Worm (Caenorhabditis elegans): ENCODE data around the gene chil-9.

chil-9 gene

DNA sequence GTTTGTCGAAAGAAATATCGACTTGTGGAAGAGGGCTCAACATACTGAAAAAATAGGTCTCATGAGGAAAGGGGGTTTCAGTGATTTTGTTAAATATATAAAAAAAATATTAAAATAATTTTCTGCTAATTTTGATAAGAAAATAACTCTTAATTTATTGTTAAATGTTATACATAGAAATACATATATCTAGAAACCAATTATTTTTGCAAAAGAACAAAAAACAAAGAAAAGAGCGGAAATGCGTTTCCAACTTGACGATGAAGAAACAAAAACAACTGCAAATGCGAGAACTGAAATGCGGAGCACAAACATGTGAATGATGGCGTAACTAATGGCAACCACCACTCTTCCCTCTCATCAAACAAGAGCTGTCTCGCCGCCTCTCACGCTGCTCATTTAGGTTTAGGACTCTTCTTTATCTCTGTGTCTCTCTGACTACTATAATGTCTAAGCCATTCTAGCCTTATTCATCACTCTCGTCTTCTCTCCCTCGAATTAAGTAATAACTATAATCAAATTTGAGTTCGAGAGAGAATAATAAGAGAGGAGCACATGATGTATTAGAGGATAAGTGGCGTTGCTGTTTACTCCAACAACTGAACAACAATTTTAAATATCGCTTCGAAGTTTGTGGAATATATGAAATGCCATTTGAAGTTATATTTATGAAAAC lies 6.7 kb downstream of the chil-9 start, which contains the start of gene arrd-4:
TSS of gene arrd-4 (minus strand) at position 51 of the 676 bp plus-strand sequence.
- TF ChIP-seq B0310.2 (tag; optimal IDR thresholded peaks at IDR 0.05): no peak
- no peak for TF ChIP-seq flt-1 (GFP tag; IDR thresholded peaks at IDR 0.05)
- TF ChIP-seq tbx-37 (GFP tag; conservative IDR thresholded peaks at IDR 0.05): no peak
- no peak for TF ChIP-seq F13C5.2 (tag; optimal IDR thresholded peaks at IDR 0.05)
- no peak for TF ChIP-seq ets-7 (tag; optimal IDR thresholded peaks at IDR 0.05)
- no peak for TF ChIP-seq ceh-36 (tag; optimal IDR thresholded peaks at IDR 0.05)
- TF ChIP-seq pes-1 (GFP tag; IDR thresholded peaks at IDR 0.05): no peak
- no peak for TF ChIP-seq scrt-1 (GFP tag; IDR thresholded peaks at IDR 0.05)

DNA sequence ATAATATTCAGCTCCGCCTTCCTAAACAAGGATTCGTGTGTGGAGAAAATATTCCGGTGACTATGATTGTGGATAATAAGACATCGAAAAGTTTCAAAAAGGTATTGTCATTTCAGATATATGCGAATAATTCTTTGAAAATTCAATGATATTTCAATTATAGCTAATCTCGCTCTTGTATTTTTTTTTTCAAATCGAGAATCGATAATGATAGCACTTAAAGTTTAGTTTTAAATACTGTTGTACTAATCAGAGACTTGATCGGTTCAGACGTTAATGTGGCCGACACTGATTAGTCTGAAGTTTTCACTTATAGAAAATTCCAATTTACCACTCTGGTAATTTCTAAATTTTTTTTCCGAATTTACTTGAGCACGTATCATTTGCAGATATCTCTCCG lies 9.2 kb downstream of the chil-9 start:
- no peak for TF ChIP-seq ama-1 (optimal IDR thresholded peaks at IDR 0.05)
- TF ChIP-seq sea-1 (GFP tag; conservative IDR thresholded peaks at IDR 0.05): no peak
- TF ChIP-seq B0310.2 (tag; optimal IDR thresholded peaks at IDR 0.05): no peak
- no peak for TF ChIP-seq tra-4 (tag; optimal IDR thresholded peaks at IDR 0.05)
- no peak for TF ChIP-seq flt-1 (GFP tag; IDR thresholded peaks at IDR 0.05)
- TF ChIP-seq hnd-1 (tag; optimal IDR thresholded peaks at IDR 0.05): no peak
- TF ChIP-seq hmg-4 (GFP tag; optimal IDR thresholded peaks at IDR 0.05): no peak

DNA sequence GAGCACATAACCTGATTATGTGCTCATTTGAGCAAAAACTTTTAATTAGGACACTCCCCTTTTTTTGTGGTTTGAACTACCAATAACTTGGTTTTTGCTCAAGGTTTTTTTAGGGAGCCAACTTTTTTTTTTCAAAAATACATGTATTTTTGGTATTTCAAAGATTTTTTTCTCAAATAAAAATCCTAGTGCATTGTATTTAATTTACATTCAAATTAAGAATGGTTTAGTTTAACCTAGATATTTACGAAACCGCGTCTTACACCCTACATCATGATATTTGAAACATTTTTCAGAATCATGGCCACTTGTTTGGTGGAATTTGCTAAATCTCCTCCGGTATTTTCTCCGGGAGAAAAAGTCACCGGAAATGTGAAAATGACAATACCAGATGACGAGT lies 10.2 kb downstream of the chil-9 start, which contains the start of gene arrd-5:
TSS of gene arrd-5 (plus strand) at position 301 of the 400 bp plus-strand sequence.
- TF ChIP-seq flt-1 (GFP tag; IDR thresholded peaks at IDR 0.05) (no peak), F13C5.2 (tag; optimal IDR thresholded peaks at IDR 0.05) (no peak), tra-4 (tag; optimal IDR thresholded peaks at IDR 0.05) (no peak), aly-1 (tag; optimal IDR thresholded peaks at IDR 0.05) (no peak), B0310.2 (tag; optimal IDR thresholded peaks at IDR 0.05) (no peak), ceh-13 (GFP tag; optimal IDR thresholded peaks at IDR 0.05) (no peak)

DNA sequence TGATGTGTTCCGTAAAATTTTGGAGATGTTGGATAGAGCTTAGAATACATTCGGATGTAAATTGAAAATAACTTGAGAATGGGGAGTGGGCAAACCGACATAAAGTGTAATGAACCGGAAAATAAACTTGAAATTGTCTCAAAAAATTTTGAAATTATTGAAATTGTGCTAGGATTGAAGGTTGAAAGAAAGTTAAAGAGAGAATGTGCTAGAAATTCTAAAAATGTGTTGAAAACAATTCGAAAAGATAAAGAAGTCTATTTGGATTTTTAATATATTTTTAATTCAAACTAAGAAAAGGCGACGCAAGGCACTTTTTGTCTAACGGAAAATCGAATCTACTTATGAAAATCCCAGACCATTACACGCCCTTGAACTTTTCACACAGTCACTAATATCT lies 11.3 kb downstream of the chil-9 start, which contains the start of gene ZK938.3:
TSS of gene ZK938.3 (minus strand) at position 101 of the 400 bp plus-strand sequence.
- TF ChIP-seq ama-1 (optimal IDR thresholded peaks at IDR 0.05) (no peak), hmg-4 (GFP tag; optimal IDR thresholded peaks at IDR 0.05) (no peak), ceh-13 (GFP tag; optimal IDR thresholded peaks at IDR 0.05) (no peak)

DNA sequence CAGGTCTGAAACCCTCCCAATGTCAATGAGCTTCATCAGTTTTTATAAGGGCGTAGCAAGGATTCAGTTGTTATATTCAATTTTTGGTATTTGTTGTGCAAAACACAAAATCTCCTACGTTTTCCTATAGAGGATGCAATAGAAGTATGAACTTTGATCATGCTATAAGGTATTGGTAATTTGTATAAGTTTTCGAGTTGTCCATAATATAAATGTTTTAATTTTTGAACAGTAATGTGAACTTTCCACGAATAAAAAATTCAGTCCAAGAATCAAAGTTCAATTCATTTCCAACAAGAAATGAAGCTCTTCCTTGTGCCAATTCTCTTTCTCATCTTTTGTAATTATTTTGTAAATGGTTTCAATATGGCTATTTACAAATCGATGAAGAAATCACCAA lies 14.1 kb downstream of the chil-9 start, which contains the start of gene ZK938.12:
TSS of gene ZK938.12 (plus strand) at position 301 of the 400 bp plus-strand sequence.
- TF ChIP-seq tra-4 (tag; optimal IDR thresholded peaks at IDR 0.05) (no peak), hmg-4 (GFP tag; optimal IDR thresholded peaks at IDR 0.05) (no peak), flt-1 (GFP tag; IDR thresholded peaks at IDR 0.05) (no peak), ama-1 (optimal IDR thresholded peaks at IDR 0.05) (no peak), F13C5.2 (tag; optimal IDR thresholded peaks at IDR 0.05) (no peak), pes-1 (GFP tag; IDR thresholded peaks at IDR 0.05) (no peak), ets-7 (tag; optimal IDR thresholded peaks at IDR 0.05) (no peak), ceh-36 (tag; optimal IDR thresholded peaks at IDR 0.05) (no peak)

DNA sequence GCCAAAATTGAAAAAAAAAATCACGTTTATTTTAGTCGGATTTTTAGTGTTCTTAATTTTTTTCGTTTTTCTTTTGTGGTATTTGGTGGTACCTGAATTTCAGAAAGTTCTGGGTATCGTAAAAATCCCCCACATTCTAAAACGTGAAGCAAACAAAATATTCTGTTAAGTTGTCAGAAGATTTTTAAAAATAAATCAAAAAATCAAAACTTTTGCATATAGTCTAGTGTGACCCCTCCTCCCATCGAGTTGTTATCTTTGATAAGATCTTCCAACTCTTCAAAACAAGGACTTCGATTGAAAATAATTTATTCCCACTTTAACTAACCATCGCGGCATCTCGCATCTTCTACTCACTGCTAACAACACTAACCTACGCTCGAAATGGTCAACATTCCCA lies 16.0 kb downstream of the chil-9 start, which contains the start of gene ZK938.1:
TSS of gene ZK938.1 (plus strand) at position 301 of the 400 bp plus-strand sequence.
- TF ChIP-seq tra-4 (tag; optimal IDR thresholded peaks at IDR 0.05) (no peak), ceh-13 (GFP tag; optimal IDR thresholded peaks at IDR 0.05) (no peak), hmg-4 (GFP tag; optimal IDR thresholded peaks at IDR 0.05) (no peak), hmbx-1 (tag; optimal IDR thresholded peaks at IDR 0.05) (no peak), sea-1 (GFP tag; conservative IDR thresholded peaks at IDR 0.05) (no peak)

DNA sequence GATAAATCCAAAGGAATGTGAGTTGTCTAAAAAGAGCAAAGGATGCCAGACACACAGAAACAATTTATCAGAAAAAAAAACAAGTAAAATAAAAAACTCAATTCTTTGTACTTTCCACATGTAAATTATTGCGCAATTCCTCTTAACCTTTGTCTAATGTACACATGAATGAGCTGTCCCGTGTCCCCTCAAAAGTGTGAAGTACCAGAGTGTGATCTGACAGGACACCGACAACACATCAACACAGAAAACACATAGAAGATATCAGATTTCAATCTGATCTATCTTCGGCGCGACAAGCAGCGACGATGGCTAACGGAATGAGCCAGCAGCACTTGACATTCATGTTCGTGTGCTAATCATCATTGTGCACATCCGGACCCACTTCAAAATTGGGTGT lies 16.6 kb downstream of the chil-9 start:
- TF ChIP-seq B0310.2 (tag; optimal IDR thresholded peaks at IDR 0.05) (no peak), scrt-1 (GFP tag; IDR thresholded peaks at IDR 0.05) (no peak), F13C5.2 (tag; optimal IDR thresholded peaks at IDR 0.05) (no peak), pes-1 (GFP tag; IDR thresholded peaks at IDR 0.05) (no peak), sea-1 (GFP tag; conservative IDR thresholded peaks at IDR 0.05) (no peak), ets-7 (tag; optimal IDR thresholded peaks at IDR 0.05) (no peak), ama-1 (optimal IDR thresholded peaks at IDR 0.05) (no peak), hmbx-1 (tag; optimal IDR thresholded peaks at IDR 0.05) (no peak), hmg-4 (GFP tag; optimal IDR thresholded peaks at IDR 0.05) (no peak), flt-1 (GFP tag; IDR thresholded peaks at IDR 0.05) (no peak), ceh-13 (GFP tag; optimal IDR thresholded peaks at IDR 0.05) (no peak), tbx-11 (GFP tag; IDR thresholded peaks at IDR 0.05) (no peak), aly-1 (tag; optimal IDR thresholded peaks at IDR 0.05) (no peak)

DNA sequence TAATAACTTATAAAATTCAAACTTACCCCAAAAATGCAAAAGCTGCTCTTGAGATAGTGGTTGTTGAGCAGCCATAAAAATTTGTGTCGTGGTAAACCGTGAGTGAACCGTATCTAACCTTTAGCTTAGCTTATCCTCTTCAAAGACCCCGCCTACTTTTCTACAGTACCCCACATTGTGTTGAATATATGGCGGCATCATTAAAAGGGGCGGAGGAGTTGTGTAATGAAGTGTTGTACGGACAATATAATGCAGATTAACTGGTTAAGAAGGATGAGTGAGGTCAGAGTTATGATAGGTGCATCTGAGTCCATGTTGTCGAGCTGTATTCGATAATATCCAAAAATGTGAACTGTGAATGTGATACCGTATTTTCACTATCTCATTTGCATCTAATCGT lies 17.3 kb downstream of the chil-9 start, which contains the start of gene eyg-1:
TSS of gene eyg-1 (minus strand) at position 101 of the 400 bp plus-strand sequence.
- TF ChIP-seq scrt-1 (GFP tag; IDR thresholded peaks at IDR 0.05) (no peak), F13C5.2 (tag; optimal IDR thresholded peaks at IDR 0.05) (no peak), ets-7 (tag; optimal IDR thresholded peaks at IDR 0.05) (no peak), sea-1 (GFP tag; conservative IDR thresholded peaks at IDR 0.05) (no peak), hnd-1 (tag; optimal IDR thresholded peaks at IDR 0.05) (no peak), flt-1 (GFP tag; IDR thresholded peaks at IDR 0.05) (no peak), pes-1 (GFP tag; IDR thresholded peaks at IDR 0.05) (no peak), tbx-37 (GFP tag; conservative IDR thresholded peaks at IDR 0.05) (no peak), tra-4 (tag; optimal IDR thresholded peaks at IDR 0.05) (no peak), hmbx-1 (tag; optimal IDR thresholded peaks at IDR 0.05) (no peak), tbx-11 (GFP tag; IDR thresholded peaks at IDR 0.05) (no peak), ceh-36 (tag; optimal IDR thresholded peaks at IDR 0.05) (no peak), ama-1 (optimal IDR thresholded peaks at IDR 0.05) (no peak), ceh-13 (GFP tag; optimal IDR thresholded peaks at IDR 0.05) (no peak)

Measured in whole organism, early embryonic.